Worm (Caenorhabditis elegans) whole organism, L4 larva: ENCODE data around the gene klf-1.
A peak's percentile ranks its signal among the peaks of the same experiment; 100 is the strongest.
"Not testable (repeated sequence)": the region's sequence is repeated elsewhere in the genome, so short reads cannot be mapped to it uniquely, and the experiment has no call there.

ENCODE experiments used
- F26F4.8 ChIP-seq: fragments of 200-800 bp; sonication (Bioruptor generic); conservative IDR thresholded peaks from 2 replicates; pipeline ENCODE4 v1.3.6; 2022; ENCODE audit warnings: missing genetic modification characterization, missing compliant biosample characterization
- F37D6.2 ChIP-seq: sonication (generic microtip); optimal IDR thresholded peaks from 2 replicates; lab custom pipeline; 2016; ENCODE audit warnings: mild to moderate bottlenecking, missing genetic modification characterization, missing compliant biosample characterization
- T20F7.1 ChIP-seq: fragments of 200-800 bp; sonication (Bioruptor generic); optimal IDR thresholded peaks from 2 replicates; lab custom pipeline; 2018; ENCODE audit warnings: mild to moderate bottlenecking, missing genetic modification characterization, missing compliant biosample characterization
- Y48G9A.11 ChIP-seq: fragments of 200-800 bp; sonication (Bioruptor generic); IDR thresholded peaks from 2 replicates; pipeline ENCODE4 v1.3.6; 2022; ENCODE audit warnings: missing genetic modification reagents, missing genetic modification characterization, missing compliant biosample characterization
- Y75B8A.6 ChIP-seq: fragments of 200-800 bp; sonication (Bioruptor generic); IDR thresholded peaks from 2 replicates; pipeline ENCODE4 v1.3.6; 2022; ENCODE audit warnings: missing genetic modification reagents, missing genetic modification characterization, missing compliant biosample characterization
- ZK337.2 ChIP-seq: fragments of 200-800 bp; sonication (Bioruptor generic); IDR thresholded peaks from 2 replicates; pipeline ENCODE4 v1.3.6; 2022; ENCODE audit warnings: missing genetic modification reagents, missing genetic modification characterization, missing compliant biosample characterization
- aha-1 ChIP-seq: fragments of 150-350 bp; peaks from one replicate; lab custom pipeline; 2014; ENCODE audit warnings: missing biosample characterization, missing genetic modification characterization
- arid-1 ChIP-seq: fragments of 200-800 bp; sonication (Bioruptor generic); conservative IDR thresholded peaks from 2 replicates; pipeline ENCODE4 v1.3.6; 2022; ENCODE audit warnings: missing genetic modification reagents, missing genetic modification characterization, missing compliant biosample characterization
- attf-4 ChIP-seq: sonication (generic microtip); optimal IDR thresholded peaks from 3 replicates; lab custom pipeline; 2017; ENCODE audit warnings: missing biosample characterization, missing genetic modification characterization
- ceh-32 ChIP-seq: sonication (generic microtip); optimal IDR thresholded peaks from 2 replicates; lab custom pipeline; 2016; ENCODE audit warnings: mild to moderate bottlenecking, missing genetic modification characterization, missing compliant biosample characterization; ENCODE audit not compliant: poor library complexity
- ceh-82 ChIP-seq: sonication (generic microtip); optimal IDR thresholded peaks from 2 replicates; lab custom pipeline; 2017; ENCODE audit warnings: missing biosample characterization, missing genetic modification characterization
- ces-1 ChIP-seq: fragments of 150-350 bp; sonication (generic microtip); optimal IDR thresholded peaks from 4 replicates; lab custom pipeline; 2014; ENCODE audit warnings: missing biosample characterization, missing genetic modification reagents, missing genetic modification characterization
- daf-12 ChIP-seq: fragments of 150-350 bp; optimal IDR thresholded peaks from 2 replicates; lab custom pipeline; 2014; ENCODE audit warnings: missing biosample characterization, missing genetic modification reagents, missing genetic modification characterization
- daf-16 ChIP-seq, 3 experiments: sonication (generic microtip); optimal IDR thresholded peaks; 2 replicates each; lab custom pipeline; 2016 to 2017; ENCODE audit warnings: missing genetic modification characterization in 3 of 3, missing genetic modification reagents in 3 of 3, mild to moderate bottlenecking in 2 of 3, missing compliant biosample characterization in 2 of 3, missing biosample characterization in 1 of 3, moderate library complexity in 1 of 3
- dmd-6 ChIP-seq: fragments of 200-800 bp; sonication (Bioruptor generic); IDR thresholded peaks from 2 replicates; pipeline ENCODE4 v1.3.6; 2022; ENCODE audit warnings: missing genetic modification reagents, missing genetic modification characterization, missing compliant biosample characterization
- duxl-1 ChIP-seq: sonication (generic microtip); optimal IDR thresholded peaks from 2 replicates; lab custom pipeline; 2016; ENCODE audit warnings: mild to moderate bottlenecking, missing genetic modification characterization, moderate library complexity, missing compliant biosample characterization; ENCODE audit not compliant: poor library complexity
- dve-1 ChIP-seq: sonication (generic microtip); optimal IDR thresholded peaks from 2 replicates; lab custom pipeline; 2017; ENCODE audit warnings: antibody characterized with exemption, mild to moderate bottlenecking, missing genetic modification characterization, missing compliant biosample characterization; ENCODE audit not compliant: insufficient read depth
- egl-27 ChIP-seq: sonication (generic microtip); optimal IDR thresholded peaks from 3 replicates; lab custom pipeline; 2017; ENCODE audit warnings: missing biosample characterization, missing genetic modification reagents, missing genetic modification characterization
- fkh-10 ChIP-seq: fragments of 150-350 bp; optimal IDR thresholded peaks from 2 replicates; lab custom pipeline; 2014; ENCODE audit warnings: missing biosample characterization, missing genetic modification reagents, missing genetic modification characterization
- hlh-11 ChIP-seq: fragments of 200-800 bp; sonication (Bioruptor generic); optimal IDR thresholded peaks from 2 replicates; lab custom pipeline; 2018; ENCODE audit warnings: mild to moderate bottlenecking, missing genetic modification characterization, missing compliant biosample characterization
- jun-1 ChIP-seq: fragments of 150-350 bp; optimal IDR thresholded peaks from 2 replicates; lab custom pipeline; 2014; ENCODE audit warnings: missing biosample characterization, missing genetic modification reagents, missing genetic modification characterization
- lin-13 ChIP-seq: fragments of 150-350 bp; optimal IDR thresholded peaks from 2 replicates; lab custom pipeline; 2014; ENCODE audit warnings: missing biosample characterization, missing genetic modification reagents, missing genetic modification characterization
- lin-38 ChIP-seq: fragments of 200-800 bp; sonication (Bioruptor generic); IDR thresholded peaks from 2 replicates; pipeline ENCODE4 v1.3.6; 2022; ENCODE audit warnings: missing genetic modification reagents, missing genetic modification characterization, missing compliant biosample characterization
- lsy-2 ChIP-seq, 2 experiments: fragments of 150-350 bp in 1 of 2; sonication (generic microtip) in 1 of 2; optimal IDR thresholded peaks; 2 replicates each; lab custom pipeline; 2014 to 2017; ENCODE audit warnings: missing biosample characterization in 2 of 2, missing genetic modification characterization in 2 of 2
- mxl-2 ChIP-seq: fragments of 200-800 bp; sonication (Bioruptor generic); conservative IDR thresholded peaks from 2 replicates; pipeline ENCODE4 v1.3.6; 2022; ENCODE audit warnings: missing genetic modification reagents, missing genetic modification characterization, missing compliant biosample characterization
- nhr-10 ChIP-seq: fragments of 150-350 bp; optimal IDR thresholded peaks from 2 replicates; lab custom pipeline; 2014; ENCODE audit warnings: missing biosample characterization, missing genetic modification characterization
- nhr-102 ChIP-seq: sonication (generic microtip); optimal IDR thresholded peaks from 2 replicates; lab custom pipeline; 2016; ENCODE audit warnings: mild to moderate bottlenecking, missing genetic modification characterization, moderate library complexity, missing compliant biosample characterization
- nhr-237 ChIP-seq: sonication (generic microtip); optimal IDR thresholded peaks from 2 replicates; lab custom pipeline; 2017; ENCODE audit warnings: missing biosample characterization, missing genetic modification characterization
- nhr-48 ChIP-seq: sonication (generic microtip); optimal IDR thresholded peaks from 2 replicates; lab custom pipeline; 2016; ENCODE audit warnings: mild to moderate bottlenecking, missing genetic modification characterization, missing compliant biosample characterization
- nhr-77 ChIP-seq: fragments of 150-350 bp; optimal IDR thresholded peaks from 2 replicates; lab custom pipeline; 2014; ENCODE audit warnings: missing biosample characterization, missing genetic modification characterization
- sdz-12 ChIP-seq: fragments of 200-800 bp; sonication (Bioruptor generic); optimal IDR thresholded peaks from 2 replicates; lab custom pipeline; 2018; ENCODE audit warnings: mild to moderate bottlenecking, missing genetic modification characterization, missing compliant biosample characterization
- unc-62 ChIP-seq, 3 experiments: fragments of 150-350 bp in 1 of 3; sonication (generic microtip); optimal IDR thresholded peaks in 2 of 3; peaks in 1 of 3; 1 replicate in 1 of 3; 2 replicates in 2 of 3; lab custom pipeline; 2014 to 2017; ENCODE audit warnings: missing biosample characterization in 3 of 3, missing genetic modification characterization in 3 of 3, missing genetic modification reagents in 3 of 3, missing genotype in 1 of 3
- zip-2 ChIP-seq: fragments of 150-350 bp; optimal IDR thresholded peaks from 2 replicates; lab custom pipeline; 2014; ENCODE audit warnings: missing biosample characterization, missing genetic modification characterization
- ztf-7 ChIP-seq: fragments of 150-350 bp; optimal IDR thresholded peaks from 2 replicates; lab custom pipeline; 2014; ENCODE audit warnings: missing biosample characterization, missing genetic modification characterization

Gene klf-1

ce11 chrIII:2875946-2876345 is 1.3 kb downstream of the klf-1 start (continued):
- TF ChIP-seq aha-1 (tag; lab: Kevin White, UChicago) (peak; percentile 97), ztf-7 (no peak), sdz-12 (GFP tag; lab: Kevin White, UChicago) (no peak), dmd-6 (peak; percentile 91), arid-1 (GFP tag; lab: Robert Waterston, UW) (no peak), daf-12 (tag; lab: Kevin White, UChicago) (no peak), nhr-102 (tag; lab: Kevin White, UChicago) (peak; percentile 50), attf-4 (tag; lab: Kevin White, UChicago) (no peak), nhr-77 (peak; percentile 74)

- TF ChIP-seq lin-13 (peak; percentile 59), egl-27 (no peak), lin-38 (GFP tag; lab: Robert Waterston, UW) (0 out of 2 replicates have a peak, but pooled peaks have one; percentile 12)
Observed at ce11 chrIII:2879703-2880102, 5.1 kb downstream of the klf-1 start.

ce11 chrIII:2881117-2881516 is 6.5 kb downstream of the klf-1 start:
- no peak for TF ChIP-seq ceh-32
- no peak for TF ChIP-seq ceh-82 (tag; lab: Kevin White, UChicago)
- TF ChIP-seq unc-62 (GFP tag; optimal IDR thresholded peaks at IDR 0.05 in 1 of 2; lab: Kevin White, UChicago): no peak
- TF ChIP-seq unc-62 (tag; optimal IDR thresholded peaks at IDR 0.05; lab: Kevin White, UChicago): no peak
- no peak for TF ChIP-seq sdz-12 (GFP tag; lab: Kevin White, UChicago)
- peak in 1 of 2 experiments; percentile 17 for TF ChIP-seq lsy-2 (tag; optimal IDR thresholded peaks at IDR 0.05; lab: Kevin White, UChicago)
- peak; percentile 13 for TF ChIP-seq hlh-11
- peak in 1 of 2 experiments; percentile 32 for TF ChIP-seq daf-16 (GFP tag; optimal IDR thresholded peaks at IDR 0.05; lab: Kevin White, UChicago)
- TF ChIP-seq daf-16 (tag; optimal IDR thresholded peaks at IDR 0.05; lab: Kevin White, UChicago): no peak
- no peak for TF ChIP-seq duxl-1 (tag; lab: Kevin White, UChicago)
- peak; percentile 18 for TF ChIP-seq dve-1
- TF ChIP-seq nhr-10 (tag; lab: Kevin White, UChicago): no peak
- no peak for TF ChIP-seq mxl-2 (GFP tag; lab: Robert Waterston, UW)

- TF ChIP-seq F37D6.2; fkh-10 (GFP tag; lab: Kevin White, UChicago); Y48G9A.11 (GFP tag; lab: Robert Waterston, UW): not testable (repeated sequence)
Observed at ce11 chrIII:2881989-2882388, 7.4 kb downstream of the klf-1 start, which contains the start of gene F56F11.2. F56F11.2 (plus strand) TSS chrIII:2882289.

ce11 chrIII:2891443-2891842 is 16.8 kb downstream of the klf-1 start, which contains the start of gene F56F11.1:
F56F11.1 (plus strand) TSS chrIII:2891743.
- no peak for TF ChIP-seq jun-1 (tag; lab: Kevin White, UChicago)
- TF ChIP-seq nhr-237: no peak
- no peak for TF ChIP-seq F26F4.8 (GFP tag; lab: Robert Waterston, UW)
- TF ChIP-seq nhr-48 (tag; lab: Kevin White, UChicago): no peak
- TF ChIP-seq zip-2 (tag; lab: Kevin White, UChicago): no peak
- TF ChIP-seq Y75B8A.6 (GFP tag; lab: Robert Waterston, UW): no peak
- no peak for TF ChIP-seq T20F7.1
- TF ChIP-seq ZK337.2 (GFP tag; lab: Robert Waterston, UW): no peak
- TF ChIP-seq ces-1 (GFP tag; lab: Kevin White, UChicago): no peak
- TF ChIP-seq, all 104 proteins: peak for 0
